Fruit fly (Drosophila melanogaster): ENCODE measurements around the gene Yp2.

Yp2 gene

DNA sequence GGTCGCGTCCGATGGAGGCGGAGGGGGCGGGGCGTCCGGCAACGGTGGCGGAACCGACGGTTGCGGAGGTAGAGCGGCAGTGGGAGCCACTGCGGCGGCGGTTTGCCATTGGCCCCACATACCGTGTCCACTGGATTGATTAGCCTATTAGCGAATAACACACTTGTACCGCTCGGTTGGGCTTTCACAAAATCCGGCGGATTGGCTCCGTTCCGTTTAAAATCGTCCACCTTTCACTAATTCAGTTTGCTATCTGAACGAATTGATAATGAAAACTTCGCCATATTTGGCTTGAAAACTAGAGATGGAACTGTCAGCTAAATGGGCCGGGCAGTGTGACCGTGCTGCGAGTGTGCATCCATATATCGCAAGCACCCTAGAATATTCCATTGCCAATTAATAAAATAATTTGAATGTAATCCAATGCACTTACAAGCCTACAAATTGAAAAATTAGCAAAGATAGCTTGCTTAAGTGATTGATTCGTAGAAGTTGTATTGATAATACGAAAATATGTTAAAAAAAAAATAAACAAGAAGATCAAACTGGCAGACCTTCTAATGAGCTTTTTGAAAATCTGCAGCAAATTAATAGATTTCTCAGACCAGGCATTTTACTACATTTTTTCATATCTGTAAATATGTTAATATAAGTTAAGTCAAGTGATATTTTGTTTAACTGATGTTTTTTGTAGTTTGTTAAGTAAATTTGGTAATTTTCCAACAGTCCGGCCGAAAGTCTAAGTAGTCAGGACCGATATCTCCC, 29.9 kb upstream of the Yp2 start, which contains the start of gene ZAP3:
Gene ZAP3, minus strand, starts transcription at position 308 of the 765 bp plus-strand sequence.
- no peak for TF ChIP-seq Hr83 (GFP tag; optimal IDR thresholded peaks at IDR 0.05; ENCODE audit: poor library complexity, severe bottlenecking)
- no peak for TF ChIP-seq N (GFP tag; optimal IDR thresholded peaks at IDR 0.05)
- no peak for TF ChIP-seq Hr78 (GFP tag; optimal IDR thresholded peaks at IDR 0.05)
- no peak for TF ChIP-seq Sp1 (GFP tag; optimal IDR thresholded peaks at IDR 0.05)
- no peak for TF ChIP-seq lola (GFP tag; optimal IDR thresholded peaks at IDR 0.05)
- no peak for TF ChIP-seq dl (GFP tag; optimal IDR thresholded peaks at IDR 0.05; ENCODE audit: insufficient read depth in 1 of 2, partially characterized antibody in 2 of 2)
- TF ChIP-seq brk (GFP tag; optimal IDR thresholded peaks at IDR 0.05), result no peak
- TF ChIP-seq Mio (GFP tag; optimal IDR thresholded peaks at IDR 0.05), result no peak
- TF ChIP-seq rgr (GFP tag; optimal IDR thresholded peaks at IDR 0.05), result no peak
- no peak for TF ChIP-seq tai (GFP tag; optimal IDR thresholded peaks at IDR 0.05)
- TF ChIP-seq dmrt93B (GFP tag; optimal IDR thresholded peaks at IDR 0.05), result no peak
- no peak for TF ChIP-seq GATAd (GFP tag; optimal IDR thresholded peaks at IDR 0.05)
- no peak for TF ChIP-seq CG32264 (GFP tag; optimal IDR thresholded peaks at IDR 0.05)

DNA sequence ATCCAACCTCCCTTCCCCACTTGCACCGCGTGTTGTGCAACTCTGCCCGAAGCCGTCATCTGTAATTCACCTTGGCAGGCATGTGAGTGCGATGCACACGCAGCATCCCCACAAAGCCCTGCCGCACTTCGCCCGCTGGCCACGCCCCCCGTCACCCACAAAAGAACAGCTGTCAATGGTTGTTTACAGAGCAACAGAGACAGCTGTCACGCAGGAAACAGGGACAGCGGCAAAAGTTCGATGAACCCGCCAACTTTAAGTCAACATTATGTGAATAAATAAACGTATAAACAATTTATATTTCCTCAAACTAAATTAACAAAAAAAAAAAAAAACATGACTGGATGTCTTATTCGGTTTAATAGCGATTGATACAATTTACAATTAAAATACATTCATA, 19.1 kb upstream of the Yp2 start:
- TF ChIP-seq lola (GFP tag; optimal IDR thresholded peaks at IDR 0.05) (no peak), h (GFP tag; optimal IDR thresholded peaks at IDR 0.05) (no peak), CG32264 (GFP tag; optimal IDR thresholded peaks at IDR 0.05) (no peak), N (GFP tag; optimal IDR thresholded peaks at IDR 0.05) (no peak), brk (GFP tag; optimal IDR thresholded peaks at IDR 0.05) (no peak), Mio (GFP tag; optimal IDR thresholded peaks at IDR 0.05) (no peak), CG9705 (GFP tag; optimal IDR thresholded peaks at IDR 0.05) (no peak), Dfd (GFP tag; optimal IDR thresholded peaks at IDR 0.05) (no peak), HLH106 (tag; optimal IDR thresholded peaks at IDR 0.05) (no peak), Vsx2 (GFP tag; optimal IDR thresholded peaks at IDR 0.05; ENCODE audit: partially characterized antibody) (no peak), sage (GFP tag; optimal IDR thresholded peaks at IDR 0.05) (no peak), Dif (GFP tag; optimal IDR thresholded peaks at IDR 0.05; ENCODE audit: partially characterized antibody) (no peak)

DNA sequence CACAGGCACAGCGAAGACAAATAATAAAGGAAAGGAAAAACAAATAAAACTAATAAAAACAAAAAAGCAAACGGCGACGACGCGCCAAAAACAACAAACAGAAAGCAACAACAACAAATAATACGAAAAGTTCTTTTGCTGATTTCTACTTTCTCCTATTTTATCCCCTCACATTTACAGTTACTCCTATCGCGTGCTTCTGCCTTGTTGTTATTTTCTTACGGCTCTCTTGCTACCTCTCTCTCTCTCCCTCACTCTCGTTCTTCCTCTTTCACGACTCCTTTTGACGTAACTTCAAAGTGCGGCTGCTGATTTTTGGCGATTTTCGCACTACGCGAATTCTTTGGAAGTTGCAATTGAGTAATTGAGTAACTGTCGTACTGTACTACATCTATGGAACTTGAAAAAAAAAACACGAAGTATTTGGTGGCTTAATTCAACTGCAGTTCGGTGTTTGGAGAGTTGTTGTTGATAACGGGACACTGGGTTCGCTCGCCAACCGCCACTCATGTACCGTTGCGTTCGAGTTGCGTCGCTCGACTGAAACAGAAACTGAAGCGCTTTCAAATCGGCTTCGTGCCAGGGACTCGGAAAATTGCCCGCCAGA, 18.0 kb upstream of the Yp2 start, which contains the start of gene CG15312:
Gene CG15312, minus strand, starts transcription at position 544 of the 607 bp plus-strand sequence.
- TF ChIP-seq pan (optimal IDR thresholded peaks at IDR 0.05) (no peak), Dif (GFP tag; optimal IDR thresholded peaks at IDR 0.05; ENCODE audit: partially characterized antibody) (no peak), brk (GFP tag; optimal IDR thresholded peaks at IDR 0.05) (no peak), psq (GFP tag; optimal IDR thresholded peaks at IDR 0.05) (no peak), dsf (GFP tag; optimal IDR thresholded peaks at IDR 0.05; ENCODE audit: borderline replicate concordance) (no peak), HLH106 (tag; optimal IDR thresholded peaks at IDR 0.05) (no peak), sv (GFP tag; optimal IDR thresholded peaks at IDR 0.05) (no peak), foxo (GFP tag; optimal IDR thresholded peaks at IDR 0.05) (no peak), CG9705 (GFP tag; optimal IDR thresholded peaks at IDR 0.05) (no peak), Hr78 (GFP tag; optimal IDR thresholded peaks at IDR 0.05) (no peak), N (GFP tag; optimal IDR thresholded peaks at IDR 0.05) (no peak), usp (GFP tag; optimal IDR thresholded peaks at IDR 0.05) (no peak), h (GFP tag; optimal IDR thresholded peaks at IDR 0.05) (no peak), CrebA (GFP tag; optimal IDR thresholded peaks at IDR 0.05; ENCODE audit: borderline replicate concordance) (no peak), ey (GFP tag; optimal IDR thresholded peaks at IDR 0.05) (no peak), jim (GFP tag; optimal IDR thresholded peaks at IDR 0.05) (no peak), lola (GFP tag; optimal IDR thresholded peaks at IDR 0.05) (no peak), Mio (GFP tag; optimal IDR thresholded peaks at IDR 0.05) (no peak)

DNA sequence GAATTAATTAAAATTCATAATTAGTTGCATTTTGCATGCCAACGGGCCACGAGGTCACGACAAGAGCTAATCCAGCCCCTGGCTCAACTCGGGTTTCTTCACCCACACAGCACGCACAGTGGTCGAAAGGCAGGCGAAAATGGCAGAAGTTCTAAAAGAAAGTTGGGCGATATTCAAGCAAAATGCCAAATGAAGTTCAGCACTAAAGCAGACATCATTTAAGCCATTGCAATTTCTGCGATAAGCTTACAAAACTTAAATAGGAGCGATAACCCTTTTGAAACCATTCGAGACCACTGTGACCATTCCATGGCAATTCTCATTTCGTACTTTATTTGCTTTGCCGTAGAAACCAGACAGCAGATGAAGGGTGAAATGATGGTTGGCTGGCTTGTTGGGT, 15.1 kb upstream of the Yp2 start:
- TF ChIP-seq psq (GFP tag; optimal IDR thresholded peaks at IDR 0.05) (peak; percentile 39), sv (GFP tag; optimal IDR thresholded peaks at IDR 0.05) (no peak), CG9705 (GFP tag; optimal IDR thresholded peaks at IDR 0.05) (no peak), dmrt93B (GFP tag; optimal IDR thresholded peaks at IDR 0.05) (peak; percentile 20), Rel (GFP tag; optimal IDR thresholded peaks at IDR 0.05) (no peak), Rel (tag; optimal IDR thresholded peaks at IDR 0.05) (no peak), sage (GFP tag; optimal IDR thresholded peaks at IDR 0.05) (no peak), ey (GFP tag; optimal IDR thresholded peaks at IDR 0.05) (peak; percentile 68), Vsx2 (GFP tag; optimal IDR thresholded peaks at IDR 0.05; ENCODE audit: partially characterized antibody) (no peak), GATAd (GFP tag; optimal IDR thresholded peaks at IDR 0.05) (no peak), Hnf4 (GFP tag; optimal IDR thresholded peaks at IDR 0.05) (peak; percentile 36), lola (GFP tag; optimal IDR thresholded peaks at IDR 0.05) (no peak), rgr (GFP tag; optimal IDR thresholded peaks at IDR 0.05) (peak; percentile 61), pan (optimal IDR thresholded peaks at IDR 0.05) (no peak), woc (GFP tag; optimal IDR thresholded peaks at IDR 0.05) (peak; percentile 42), CG32264 (GFP tag; optimal IDR thresholded peaks at IDR 0.05) (no peak), Myc (optimal IDR thresholded peaks at IDR 0.05) (no peak), Hr78 (GFP tag; optimal IDR thresholded peaks at IDR 0.05) (no peak), usp (GFP tag; optimal IDR thresholded peaks at IDR 0.05) (no peak), br (GFP tag; optimal IDR thresholded peaks at IDR 0.05) (peak; percentile 48), jim (GFP tag; optimal IDR thresholded peaks at IDR 0.05) (no peak), Dfd (GFP tag; optimal IDR thresholded peaks at IDR 0.05) (no peak), brk (GFP tag; optimal IDR thresholded peaks at IDR 0.05) (no peak), tai (GFP tag; optimal IDR thresholded peaks at IDR 0.05) (no peak), dl (GFP tag; optimal IDR thresholded peaks at IDR 0.05; ENCODE audit: insufficient read depth in 1 of 2, partially characterized antibody in 2 of 2) (no peak), h (GFP tag; optimal IDR thresholded peaks at IDR 0.05) (peak; percentile 52), Hr83 (GFP tag; optimal IDR thresholded peaks at IDR 0.05; ENCODE audit: poor library complexity, severe bottlenecking) (no peak), Mio (GFP tag; optimal IDR thresholded peaks at IDR 0.05) (no peak), Jra (GFP tag; optimal IDR thresholded peaks at IDR 0.05) (no peak), Dif (GFP tag; optimal IDR thresholded peaks at IDR 0.05; ENCODE audit: partially characterized antibody) (no peak), HLH106 (tag; optimal IDR thresholded peaks at IDR 0.05) (no peak), Sp1 (GFP tag; optimal IDR thresholded peaks at IDR 0.05) (no peak), CrebA (GFP tag; optimal IDR thresholded peaks at IDR 0.05; ENCODE audit: borderline replicate concordance) (no peak)
